Worm (Caenorhabditis elegans) whole organism, L4 larva: ENCODE results near the gene C55A6.12.

Experiments
- ama-1 ChIP-seq: fragments of 150-350 bp; optimal IDR thresholded peaks from 2 replicates; lab custom pipeline; 2014; ENCODE audit warnings: inconsistent platforms, mixed read lengths
- daf-12 ChIP-seq: fragments of 150-350 bp; optimal IDR thresholded peaks from 2 replicates; lab custom pipeline; 2014; ENCODE audit warnings: missing biosample characterization, missing genetic modification reagents, missing genetic modification characterization
- daf-16 ChIP-seq, 3 experiments: sonication (generic microtip); optimal IDR thresholded peaks; 2 replicates each; lab custom pipeline; 2016 to 2017; ENCODE audit warnings: missing genetic modification characterization in 3 of 3, missing genetic modification reagents in 3 of 3, mild to moderate bottlenecking in 2 of 3, missing compliant biosample characterization in 2 of 3, missing biosample characterization in 1 of 3, moderate library complexity in 1 of 3
- dmd-9 ChIP-seq: fragments of 200-800 bp; sonication (Bioruptor generic); IDR thresholded peaks from 2 replicates; pipeline ENCODE4 v1.3.6; 2022; ENCODE audit warnings: missing genetic modification reagents, missing genetic modification characterization, missing compliant biosample characterization
- dpl-1 ChIP-seq: fragments of 150-350 bp; optimal IDR thresholded peaks from 2 replicates; lab custom pipeline; 2014; ENCODE audit warnings: missing biosample characterization, missing genetic modification reagents, missing genetic modification characterization
- dve-1 ChIP-seq: sonication (generic microtip); optimal IDR thresholded peaks from 2 replicates; lab custom pipeline; 2017; ENCODE audit warnings: antibody characterized with exemption, mild to moderate bottlenecking, missing genetic modification characterization, missing compliant biosample characterization; ENCODE audit not compliant: insufficient read depth
- jun-1 ChIP-seq: fragments of 150-350 bp; optimal IDR thresholded peaks from 2 replicates; lab custom pipeline; 2014; ENCODE audit warnings: missing biosample characterization, missing genetic modification reagents, missing genetic modification characterization
- nhr-11 ChIP-seq: fragments of 150-350 bp; optimal IDR thresholded peaks from 2 replicates; lab custom pipeline; 2014; ENCODE audit warnings: missing biosample characterization, missing genetic modification characterization
- pqm-1 ChIP-seq: sonication (generic microtip); optimal IDR thresholded peaks from 2 replicates; lab custom pipeline; 2017; ENCODE audit warnings: missing biosample characterization, missing genetic modification characterization
- skn-1 ChIP-seq: fragments of 150-350 bp; optimal IDR thresholded peaks from 2 replicates; lab custom pipeline; 2014; ENCODE audit warnings: missing biosample characterization, missing genetic modification characterization
- snpc-4 ChIP-seq: fragments of 150-350 bp; optimal IDR thresholded peaks from 2 replicates; lab custom pipeline; 2014; ENCODE audit warnings: missing biosample characterization, missing genetic modification characterization
- vab-7 ChIP-seq: fragments of 200-800 bp; sonication (Bioruptor generic); IDR thresholded peaks from 2 replicates; pipeline ENCODE4 v1.3.6; 2022; ENCODE audit warnings: missing genetic modification reagents, missing genetic modification characterization, missing compliant biosample characterization

- TF ChIP-seq skn-1 (tag; lab: Kevin White, UChicago) (no peak), dpl-1 (GFP tag; lab: Kevin White, UChicago) (no peak), daf-12 (no peak), pqm-1 (no peak), dve-1 (tag; lab: Kevin White, UChicago) (no peak), jun-1 (no peak), daf-16 (GFP tag; optimal IDR thresholded peaks at IDR 0.05; lab: Kevin White, UChicago) (no peak), daf-16 (tag; optimal IDR thresholded peaks at IDR 0.05; lab: Kevin White, UChicago) (no peak), dmd-9 (GFP tag; lab: Robert Waterston, UW) (no peak), ama-1 (lab: Kevin White, UChicago) (peak; percentile 11), snpc-4 (tag; lab: Kevin White, UChicago) (no peak), vab-7 (no peak), nhr-11 (tag; lab: Kevin White, UChicago) (no peak)
Observed at ce11 chrV:11532535-11532853, 29.6 kb upstream of the C55A6.12 start.
